Worm (Caenorhabditis elegans) whole organism, early embryonic: ENCODE measurements around the gene Y105C5A.9.

Experiments
- ama-1 ChIP-seq: fragments of 150-350 bp; optimal IDR thresholded peaks from 2 replicates; lab custom pipeline; 2014
- ceh-13 ChIP-seq: fragments of 200-800 bp; sonication (Bioruptor generic); optimal IDR thresholded peaks from 2 replicates; lab custom pipeline; 2018; ENCODE audit warnings: mild to moderate bottlenecking, missing genetic modification characterization, missing compliant biosample characterization
- hmbx-1 ChIP-seq: sonication (generic microtip); optimal IDR thresholded peaks from 2 replicates; lab custom pipeline; 2016; ENCODE audit warnings: mild to moderate bottlenecking, missing genetic modification characterization, missing compliant biosample characterization
- scrt-1 ChIP-seq: fragments of 200-800 bp; sonication (Bioruptor generic); IDR thresholded peaks from 2 replicates; pipeline ENCODE4 v1.3.6; 2022; ENCODE audit warnings: missing genetic modification characterization, missing compliant biosample characterization
- tbx-11 ChIP-seq: fragments of 200-800 bp; sonication (Bioruptor generic); IDR thresholded peaks from 2 replicates; pipeline ENCODE4 v1.3.6; 2022; ENCODE audit warnings: missing genetic modification characterization, missing compliant biosample characterization

ce11 chrIV:15613141-15613540 lies 18.2 kb upstream of the Y105C5A.9 start:
- TF ChIP-seq ama-1 (lab: Kevin White, UChicago) (no peak), scrt-1 (no peak), ceh-13 (GFP tag; lab: Kevin White, UChicago) (no peak), tbx-11 (GFP tag; lab: Robert Waterston, UW) (no peak), hmbx-1 (no peak)
